Fruit fly (Drosophila melanogaster) whole organism, embryonic: ENCODE results near the gene CG14212.

Experiments
- Ada2b ChIP-seq: fragments of 200-800 bp; sonication (Bioruptor generic); IDR thresholded peaks from 2 replicates; pipeline ENCODE4 v1.3.6; 2022; ENCODE audit warnings: missing biosample characterization, missing genetic modification characterization
- Bteb2 ChIP-seq: fragments of 200-800 bp; sonication (Bioruptor generic); optimal IDR thresholded peaks from 2 replicates; lab custom pipeline; 2016; ENCODE audit warnings: missing biosample characterization, missing genetic modification characterization
- CG1024 ChIP-seq: fragments of 200-800 bp; sonication (Bioruptor generic); IDR thresholded peaks from 2 replicates; pipeline ENCODE4 v1.3.6; 2022; ENCODE audit warnings: missing biosample characterization, missing genetic modification characterization
- CG10366 ChIP-seq: fragments of 200-800 bp; sonication (Bioruptor generic); IDR thresholded peaks from 2 replicates; pipeline ENCODE4 v1.3.6; 2022; ENCODE audit warnings: missing biosample characterization, missing genetic modification characterization
- CG10462 ChIP-seq: fragments of 200-800 bp; sonication (Bioruptor generic); optimal IDR thresholded peaks from 2 replicates; lab custom pipeline; 2016; ENCODE audit warnings: missing biosample characterization, missing genetic modification characterization
- CG12391 ChIP-seq: fragments of 200-800 bp; sonication (Bioruptor generic); optimal IDR thresholded peaks from 3 replicates; lab custom pipeline; 2018; ENCODE audit warnings: missing biosample characterization, mild to moderate bottlenecking, missing genetic modification characterization, moderate library complexity
- CG13123 ChIP-seq: fragments of 200-800 bp; sonication (Bioruptor generic); optimal IDR thresholded peaks from 2 replicates; lab custom pipeline; 2016; ENCODE audit warnings: missing biosample characterization, missing genetic modification characterization
- CG13894 ChIP-seq: fragments of 200-800 bp; sonication (Bioruptor generic); optimal IDR thresholded peaks from 3 replicates; lab custom pipeline; 2018; ENCODE audit warnings: missing biosample characterization, mild to moderate bottlenecking, missing genetic modification characterization, moderate library complexity
- CG14667 ChIP-seq: fragments of 200-800 bp; sonication (Bioruptor generic); IDR thresholded peaks from 2 replicates; pipeline ENCODE4 v1.3.6; 2022; ENCODE audit warnings: missing biosample characterization, missing genetic modification characterization
- CG17186 ChIP-seq: fragments of 200-800 bp; sonication (Bioruptor generic); optimal IDR thresholded peaks from 3 replicates; lab custom pipeline; 2017; ENCODE audit warnings: missing biosample characterization, missing genetic modification reagents, missing genetic modification characterization
- CG1792 ChIP-seq: fragments of 200-800 bp; sonication (Bioruptor generic); optimal IDR thresholded peaks from 2 replicates; lab custom pipeline; 2016; ENCODE audit warnings: missing biosample characterization, missing genetic modification characterization
- CG18476 ChIP-seq: fragments of 200-800 bp; sonication (Bioruptor generic); optimal IDR thresholded peaks from 2 replicates; lab custom pipeline; 2016; ENCODE audit warnings: missing biosample characterization, mild to moderate bottlenecking, missing genetic modification characterization
- CG2712 ChIP-seq: fragments of 200-800 bp; optimal IDR thresholded peaks from 3 replicates; lab custom pipeline; 2019; ENCODE audit warnings: missing biosample characterization, mild to moderate bottlenecking, missing genetic modification characterization, moderate library complexity
- CG31441 ChIP-seq: fragments of 200-800 bp; sonication (Bioruptor generic); IDR thresholded peaks from 2 replicates; pipeline ENCODE4 v1.3.6; 2022; ENCODE audit warnings: missing biosample characterization, missing genetic modification characterization
- CG4730 ChIP-seq: fragments of 200-800 bp; sonication (Bioruptor generic); IDR thresholded peaks from 2 replicates; pipeline ENCODE4 v1.3.6; 2022; ENCODE audit warnings: missing biosample characterization, missing genetic modification characterization
- CG6272 ChIP-seq: fragments of 200-800 bp; sonication (Bioruptor generic); IDR thresholded peaks from 2 replicates; pipeline ENCODE4 v1.3.6; 2022; ENCODE audit warnings: missing biosample characterization, missing genetic modification characterization
- CG6689 ChIP-seq: fragments of 200-800 bp; sonication (Bioruptor generic); IDR thresholded peaks from 2 replicates; pipeline ENCODE4 v1.3.6; 2022; ENCODE audit warnings: missing biosample characterization, missing genetic modification characterization
- CG7357 ChIP-seq: fragments of 200-800 bp; sonication (Bioruptor generic); IDR thresholded peaks from 3 replicates; pipeline ENCODE4 v1.3.6; 2022; ENCODE audit warnings: missing biosample characterization, missing genetic modification characterization
- CG7556 ChIP-seq: fragments of 200-800 bp; sonication (Bioruptor generic); optimal IDR thresholded peaks from 2 replicates; lab custom pipeline; 2017; ENCODE audit warnings: missing biosample characterization, mild to moderate bottlenecking, missing genetic modification characterization
- CG8944 ChIP-seq: fragments of 200-800 bp; sonication (Bioruptor generic); optimal IDR thresholded peaks from 3 replicates; lab custom pipeline; 2016; ENCODE audit warnings: missing biosample characterization, missing genetic modification characterization
- CoRest ChIP-seq: fragments of 200-800 bp; sonication (Bioruptor generic); optimal IDR thresholded peaks from 3 replicates; lab custom pipeline; 2018; ENCODE audit warnings: missing biosample characterization, mild to moderate bottlenecking, missing genetic modification characterization, moderate library complexity
- D19B ChIP-seq: fragments of 200-800 bp; sonication (Bioruptor generic); optimal IDR thresholded peaks from 2 replicates; lab custom pipeline; 2017; ENCODE audit warnings: missing biosample characterization, mild to moderate bottlenecking, missing genetic modification characterization
- Dad ChIP-seq: fragments of 200-800 bp; sonication (Bioruptor generic); optimal IDR thresholded peaks from 3 replicates; lab custom pipeline; 2016; ENCODE audit warnings: missing biosample characterization, missing genetic modification characterization
- Dfd ChIP-seq, 2 experiments: fragments of >200 bp; optimal IDR thresholded peaks; 2 replicates each; lab custom pipeline; 2017; ENCODE audit warnings: missing biosample characterization in 2 of 2, missing genetic modification characterization in 2 of 2
- Fer3 ChIP-seq: fragments of 200-800 bp; sonication (Bioruptor generic); optimal IDR thresholded peaks from 2 replicates; lab custom pipeline; 2018; ENCODE audit warnings: missing biosample characterization, mild to moderate bottlenecking, missing genetic modification characterization, moderate library complexity
- GATAe ChIP-seq: fragments of 200-800 bp; sonication (Bioruptor generic); conservative IDR thresholded peaks from 2 replicates; pipeline ENCODE4 v1.3.6; 2022; ENCODE audit warnings: missing biosample characterization, missing genetic modification characterization
- MESR4 ChIP-seq: fragments of 200-800 bp; sonication (Bioruptor generic); optimal IDR thresholded peaks from 2 replicates; lab custom pipeline; 2018; ENCODE audit warnings: missing biosample characterization, mild to moderate bottlenecking, missing genetic modification characterization, moderate library complexity
- MTF-1 ChIP-seq: fragments of 200-800 bp; sonication (Bioruptor generic); optimal IDR thresholded peaks from 2 replicates; lab custom pipeline; 2018; ENCODE audit warnings: missing biosample characterization, mild to moderate bottlenecking, missing genetic modification characterization, borderline replicate concordance
- Med ChIP-seq: fragments of 200-800 bp; sonication (Bioruptor generic); peaks from one replicate; lab custom pipeline; 2016; ENCODE audit warnings: missing biosample characterization, missing genetic modification characterization, mild to moderate bottlenecking, inconsistent platforms, moderate library complexity
- NK7.1 ChIP-seq: fragments of 200-800 bp; sonication (Bioruptor generic); optimal IDR thresholded peaks from 3 replicates; lab custom pipeline; 2016; ENCODE audit warnings: missing biosample characterization, missing genetic modification characterization
- Rx ChIP-seq: fragments of 200-800 bp; sonication (Bioruptor generic); IDR thresholded peaks from 2 replicates; pipeline ENCODE4 v1.3.6; 2022; ENCODE audit warnings: missing biosample characterization, missing genetic modification characterization
- Sin3A ChIP-seq: fragments of >200 bp; optimal IDR thresholded peaks from 2 replicates; lab custom pipeline; 2018
- Usf ChIP-seq: fragments of 200-800 bp; sonication (Bioruptor generic); optimal IDR thresholded peaks from 2 replicates; lab custom pipeline; 2017; ENCODE audit warnings: missing genotype, missing biosample characterization, missing genetic modification characterization
- ac ChIP-seq: fragments of 200-800 bp; sonication (Bioruptor generic); optimal IDR thresholded peaks from 3 replicates; lab custom pipeline; 2017; ENCODE audit warnings: missing biosample characterization, mild to moderate bottlenecking, missing genetic modification characterization
- ara ChIP-seq: fragments of 200-800 bp; sonication (Bioruptor generic); IDR thresholded peaks from 2 replicates; pipeline ENCODE4 v1.3.6; 2022; ENCODE audit warnings: missing biosample characterization, missing genetic modification characterization
- emc ChIP-seq: fragments of 200-800 bp; sonication (Bioruptor generic); optimal IDR thresholded peaks from 2 replicates; lab custom pipeline; 2016; ENCODE audit warnings: missing biosample characterization, missing genetic modification characterization
- ems ChIP-seq: fragments of 200-800 bp; sonication (Bioruptor generic); optimal IDR thresholded peaks from 3 replicates; lab custom pipeline; 2016; ENCODE audit warnings: missing biosample characterization, missing genetic modification characterization
- gem ChIP-seq: fragments of 200-800 bp; sonication (Bioruptor generic); optimal IDR thresholded peaks from 2 replicates; lab custom pipeline; 2019; ENCODE audit warnings: missing biosample characterization, mild to moderate bottlenecking, missing genetic modification characterization, moderate library complexity
- gfzf ChIP-seq: fragments of 200-800 bp; sonication (Bioruptor generic); optimal IDR thresholded peaks from 2 replicates; lab custom pipeline; 2016; ENCODE audit warnings: missing biosample characterization, mild to moderate bottlenecking, missing genetic modification characterization, moderate library complexity
- grn ChIP-seq: fragments of 200-800 bp; sonication (Bioruptor generic); optimal IDR thresholded peaks from 3 replicates; lab custom pipeline; 2017; ENCODE audit warnings: missing biosample characterization, missing genetic modification characterization
- lov ChIP-seq, 2 experiments: fragments of 200-800 bp in 1 of 2; fragments of >200 bp in 1 of 2; sonication (Bioruptor generic) in 1 of 2; IDR thresholded peaks in 1 of 2; optimal IDR thresholded peaks in 1 of 2; 2 replicates in 1 of 2; 3 replicates in 1 of 2; pipeline versions ENCODE4 v1.3.6 to Lab custom; 2017 to 2022; ENCODE audit warnings: missing biosample characterization in 1 of 2, missing genetic modification characterization in 1 of 2
- nerfin-1 ChIP-seq: fragments of 200-800 bp; sonication (Bioruptor generic); optimal IDR thresholded peaks from 3 replicates; lab custom pipeline; 2019; ENCODE audit warnings: missing biosample characterization, mild to moderate bottlenecking, missing genetic modification characterization, moderate library complexity
- pan ChIP-seq, 4 experiments: fragments of >200 bp in 3 of 4; fragments of 200-800 bp in 1 of 4; sonication (Bioruptor generic) in 1 of 4; optimal IDR thresholded peaks in 3 of 4; IDR thresholded peaks in 1 of 4; 2 replicates each; pipeline versions ENCODE4 v1.3.6 to Lab custom; 2017 to 2022; ENCODE audit warnings: missing biosample characterization in 2 of 4, missing genetic modification characterization in 2 of 4, mixed read lengths in 1 of 4
- shn ChIP-seq: fragments of 200-800 bp; sonication (Bioruptor generic); optimal IDR thresholded peaks from 3 replicates; lab custom pipeline; 2016; ENCODE audit warnings: missing biosample characterization, missing genetic modification characterization
- slou ChIP-seq: fragments of 200-800 bp; sonication (Bioruptor generic); optimal IDR thresholded peaks from 3 replicates; lab custom pipeline; 2016; ENCODE audit warnings: missing biosample characterization, missing genetic modification characterization
- slp2 ChIP-seq: fragments of 200-800 bp; sonication (Bioruptor generic); optimal IDR thresholded peaks from 2 replicates; lab custom pipeline; 2016; ENCODE audit warnings: missing biosample characterization, missing genetic modification characterization
- ssp ChIP-seq: fragments of 200-800 bp; sonication (Bioruptor generic); IDR thresholded peaks from 2 replicates; pipeline ENCODE4 v1.3.6; 2022; ENCODE audit warnings: missing biosample characterization, missing genetic modification characterization
- stc ChIP-seq: fragments of 200-800 bp; sonication (Bioruptor generic); IDR thresholded peaks from 2 replicates; pipeline ENCODE4 v1.3.6; 2022; ENCODE audit warnings: missing biosample characterization, missing genetic modification characterization
- trh ChIP-seq: fragments of 200-800 bp; sonication (Bioruptor generic); optimal IDR thresholded peaks from 2 replicates; lab custom pipeline; 2016; ENCODE audit warnings: missing biosample characterization, missing genetic modification characterization
- tup ChIP-seq: fragments of 200-800 bp; sonication (Bioruptor generic); optimal IDR thresholded peaks from 2 replicates; lab custom pipeline; 2016; ENCODE audit warnings: missing biosample characterization, mild to moderate bottlenecking, missing genetic modification characterization, moderate library complexity

Gene CG14212

dm6 chrX:19663196-19663858 is 37.8 kb downstream of the CG14212 start (continued):
- TF ChIP-seq CG13123 (GFP tag; lab: Kevin White, UChicago) (no peak), NK7.1 (GFP tag; lab: Kevin White, UChicago) (no peak), slou (GFP tag; lab: Kevin White, UChicago) (no peak), ssp (no peak), MTF-1 (no peak), Dfd (GFP tag; optimal IDR thresholded peaks at IDR 0.05; lab: Kevin White, UChicago) (no peak), CG17186 (GFP tag; lab: Kevin White, UChicago) (no peak), grn (GFP tag; lab: Kevin White, UChicago) (no peak), ac (GFP tag; lab: Kevin White, UChicago) (no peak), Sin3A (lab: Kevin White, UChicago) (no peak), gfzf (GFP tag; lab: Kevin White, UChicago) (no peak), stc (GFP tag; lab: Robert Waterston, UW) (no peak), CG10366 (GFP tag; lab: Robert Waterston, UW) (no peak; the same call in 1 of the 2 replicates), shn (GFP tag; lab: Kevin White, UChicago) (no peak), CG10462 (no peak), Med (GFP tag; lab: Kevin White, UChicago) (peak; percentile 64), CG2712 (tag; lab: Kevin White, UChicago) (peak; percentile 58), gem (tag; lab: Kevin White, UChicago) (peak; percentile 56), CG8944 (GFP tag; lab: Kevin White, UChicago) (no peak), Bteb2 (peak; percentile 31), D19B (GFP tag; lab: Kevin White, UChicago) (peak; percentile 32), CG14667 (GFP tag; lab: Robert Waterston, UW) (no peak), CG31441 (no peak; the same call in 1 of the 2 replicates), ara (no peak), CG7357 (no peak), lov (optimal IDR thresholded peaks at IDR 0.05; lab: Kevin White, UChicago) (no peak), lov (GFP tag; IDR thresholded peaks at IDR 0.05; lab: Robert Waterston, UW) (0 out of 3 replicates have a peak, but pooled peaks have one; percentile 13), Usf (GFP tag; lab: Kevin White, UChicago) (peak; percentile 41), Dad (no peak), Rx (GFP tag; lab: Robert Waterston, UW) (no peak), MESR4 (no peak), Fer3 (tag; lab: Kevin White, UChicago) (peak; percentile 44), CG7556 (GFP tag; lab: Kevin White, UChicago) (peak; percentile 85), trh (no peak), slp2 (GFP tag; lab: Kevin White, UChicago) (no peak), CG6689 (GFP tag; lab: Robert Waterston, UW) (peak; percentile 29; the same call in 1 of the 2 replicates), CG4730 (GFP tag; lab: Robert Waterston, UW) (0 out of 2 replicates have a peak, but pooled peaks have one; percentile 11), CG18476 (GFP tag; lab: Kevin White, UChicago) (peak; percentile 55), ems (GFP tag; lab: Kevin White, UChicago) (no peak), CG13894 (tag; lab: Kevin White, UChicago) (no peak), Ada2b (no peak), pan (optimal IDR thresholded peaks at IDR 0.05; lab: Kevin White, UChicago) (no peak), pan (GFP tag; optimal IDR thresholded peaks at IDR 0.05 in 1 of 2, IDR thresholded peaks at IDR 0.05 in 1 of 2) (peak in 1 of 2 experiments; percentile 35), CG12391 (peak; percentile 66), nerfin-1 (tag; lab: Kevin White, UChicago) (peak; percentile 44), CoRest (tag; lab: Kevin White, UChicago) (peak; percentile 76), CG6272 (no peak), CG1024 (no peak), emc (GFP tag; lab: Kevin White, UChicago) (no peak), GATAe (GFP tag; lab: Robert Waterston, UW) (no peak), tup (GFP tag; lab: Kevin White, UChicago) (no peak), CG1792 (GFP tag; lab: Kevin White, UChicago) (no peak)
